Worm (Caenorhabditis elegans): Measurements from ENCODE around the gene lgc-16.
A peak's percentile ranks its signal among the peaks of the same experiment; 100 is the strongest.

lgc-16 gene

DNA sequence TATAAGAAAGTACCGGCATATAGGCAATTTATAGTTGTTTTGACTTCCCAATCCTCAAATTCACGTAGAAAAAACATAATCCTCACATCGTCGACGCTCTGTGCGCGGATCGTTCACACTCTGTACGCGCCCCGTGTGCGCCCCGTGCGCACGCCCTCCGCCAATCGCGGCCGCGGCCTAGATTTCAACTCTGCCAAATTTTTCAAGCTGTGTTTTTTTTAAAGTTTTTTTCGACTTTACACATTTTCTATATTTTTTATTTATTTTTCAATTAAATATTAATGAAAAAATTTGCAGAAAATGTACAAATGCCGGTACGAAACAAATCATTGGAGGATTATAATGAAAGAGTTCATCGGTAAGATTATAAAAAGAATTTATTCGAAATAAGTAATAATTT lies 4.7 kb downstream of the lgc-16 start, which contains the start of gene T01H10.11:
Gene T01H10.11, plus strand, starts transcription at position 301 of the 400 bp plus-strand sequence.
- TF ChIP-seq T22C8.4 (GFP tag; IDR thresholded peaks at IDR 0.05), result no peak
- TF ChIP-seq med-1 (GFP tag; optimal IDR thresholded peaks at IDR 0.05; ENCODE audit: insufficient read depth), result no peak
- TF ChIP-seq flt-1 (GFP tag; IDR thresholded peaks at IDR 0.05), result no peak
- TF ChIP-seq ztf-23 (GFP tag; IDR thresholded peaks at IDR 0.05), result no peak
- TF ChIP-seq ref-1 (GFP tag; conservative IDR thresholded peaks at IDR 0.05), result no peak
- no peak for TF ChIP-seq klf-2 (GFP tag; conservative IDR thresholded peaks at IDR 0.05)
- no peak for TF ChIP-seq ztf-29 (GFP tag; IDR thresholded peaks at IDR 0.05)
- no peak for TF ChIP-seq tab-1 (GFP tag; IDR thresholded peaks at IDR 0.05)
- TF ChIP-seq cog-1 (tag; optimal IDR thresholded peaks at IDR 0.05), result no peak

DNA sequence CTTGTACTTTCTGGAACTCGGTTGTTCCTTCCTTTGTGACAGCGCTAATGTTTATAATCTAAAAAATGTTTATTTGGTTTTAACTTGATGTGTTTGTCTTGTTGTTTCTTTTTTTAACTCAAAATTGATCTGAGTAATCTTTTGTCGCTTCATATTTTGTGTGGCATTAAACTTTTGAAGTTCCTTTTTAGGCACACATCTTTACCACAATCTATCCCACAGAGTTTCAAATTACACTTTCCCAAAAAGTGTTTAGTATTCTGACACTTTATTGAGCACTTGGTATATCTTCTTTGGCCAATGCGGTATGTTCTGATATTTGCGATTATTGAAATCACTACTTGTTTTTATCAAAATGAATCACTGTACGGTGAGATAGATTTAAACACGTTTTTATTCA lies 6.9 kb downstream of the lgc-16 start, which contains the start of gene lgc-18:
Gene lgc-18, plus strand, starts transcription at position 301 of the 400 bp plus-strand sequence.
- TF ChIP-seq tab-1 (GFP tag; IDR thresholded peaks at IDR 0.05) (no peak), T22C8.4 (GFP tag; IDR thresholded peaks at IDR 0.05) (no peak), ref-1 (GFP tag; conservative IDR thresholded peaks at IDR 0.05) (no peak), klf-2 (GFP tag; conservative IDR thresholded peaks at IDR 0.05) (no peak), flt-1 (GFP tag; IDR thresholded peaks at IDR 0.05) (no peak), med-1 (GFP tag; optimal IDR thresholded peaks at IDR 0.05; ENCODE audit: insufficient read depth) (no peak), ztf-23 (GFP tag; IDR thresholded peaks at IDR 0.05) (no peak), ztf-29 (GFP tag; IDR thresholded peaks at IDR 0.05) (no peak), cog-1 (tag; optimal IDR thresholded peaks at IDR 0.05) (no peak)

DNA sequence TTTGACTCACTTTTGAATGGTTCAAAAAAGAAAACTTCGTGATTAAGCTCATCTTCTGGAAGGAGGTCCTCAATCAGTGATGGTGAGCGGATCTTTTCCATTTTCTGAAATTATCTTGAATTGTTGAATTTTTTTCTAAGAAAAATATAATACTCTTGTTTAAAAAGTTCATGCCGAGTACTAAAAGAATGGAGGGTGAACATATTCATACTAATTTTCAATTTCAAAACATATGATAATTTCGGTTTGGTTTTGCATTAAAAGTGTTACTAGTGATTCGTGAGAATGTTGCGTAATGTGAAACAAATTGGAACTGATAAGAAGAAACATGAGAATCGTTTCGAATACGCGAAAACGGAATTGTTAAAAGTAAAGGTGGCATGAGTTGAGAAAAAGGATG lies 22.6 kb downstream of the lgc-16 start, which contains the start of gene lyst-1:
Gene lyst-1, minus strand, starts transcription at position 101 of the 400 bp plus-strand sequence.
- TF ChIP-seq ztf-29 (GFP tag; IDR thresholded peaks at IDR 0.05) (no peak), med-1 (GFP tag; optimal IDR thresholded peaks at IDR 0.05; ENCODE audit: insufficient read depth) (no peak), klf-2 (GFP tag; conservative IDR thresholded peaks at IDR 0.05) (no peak), cog-1 (tag; optimal IDR thresholded peaks at IDR 0.05) (no peak), ref-1 (GFP tag; conservative IDR thresholded peaks at IDR 0.05) (no peak)

- TF ChIP-seq ref-1 (GFP tag; conservative IDR thresholded peaks at IDR 0.05) (0 out of 2 replicates have a peak, but pooled peaks have one; percentile 26), flt-1 (GFP tag; IDR thresholded peaks at IDR 0.05) (no peak)
Observed at ce11 chrX:12142569-12142968, 24.1 kb downstream of the lgc-16 start, which contains the start of gene M153.3. Gene M153.3, plus strand, starts transcription at chrX:12142869.

DNA sequence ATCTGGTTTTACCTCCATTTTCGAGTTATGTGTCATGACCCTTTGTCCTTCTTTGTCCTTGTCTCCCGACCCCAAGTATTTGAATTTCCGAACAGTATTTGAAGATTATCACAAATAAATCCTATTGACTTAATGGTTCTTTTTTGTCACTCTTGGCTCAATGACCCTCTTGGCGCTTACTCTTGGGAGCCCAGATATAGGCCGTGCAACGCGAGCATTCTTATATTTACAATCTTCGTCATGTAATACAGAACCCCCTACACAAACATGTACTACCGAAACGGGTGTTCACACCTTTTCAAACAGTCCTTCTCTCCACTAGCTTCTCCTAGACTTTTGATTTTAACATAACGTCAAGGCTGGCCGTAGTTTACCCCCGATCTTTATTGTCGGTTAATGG lies 25.3 kb downstream of the lgc-16 start, which contains the start of gene M153.5:
Gene M153.5, plus strand, starts transcription at position 301 of the 400 bp plus-strand sequence.
- TF ChIP-seq cog-1 (tag; optimal IDR thresholded peaks at IDR 0.05) (no peak), klf-2 (GFP tag; conservative IDR thresholded peaks at IDR 0.05) (no peak), ztf-29 (GFP tag; IDR thresholded peaks at IDR 0.05) (no peak)

- no peak for TF ChIP-seq med-1 (GFP tag; optimal IDR thresholded peaks at IDR 0.05; ENCODE audit: insufficient read depth)
- TF ChIP-seq tab-1 (GFP tag; IDR thresholded peaks at IDR 0.05), result no peak
- no peak for TF ChIP-seq klf-2 (GFP tag; conservative IDR thresholded peaks at IDR 0.05)
- no peak for TF ChIP-seq ztf-23 (GFP tag; IDR thresholded peaks at IDR 0.05)
- no peak for TF ChIP-seq flt-1 (GFP tag; IDR thresholded peaks at IDR 0.05)
- no peak for TF ChIP-seq cog-1 (tag; optimal IDR thresholded peaks at IDR 0.05)
Observed at ce11 chrX:12145919-12146318, 27.5 kb downstream of the lgc-16 start.

DNA sequence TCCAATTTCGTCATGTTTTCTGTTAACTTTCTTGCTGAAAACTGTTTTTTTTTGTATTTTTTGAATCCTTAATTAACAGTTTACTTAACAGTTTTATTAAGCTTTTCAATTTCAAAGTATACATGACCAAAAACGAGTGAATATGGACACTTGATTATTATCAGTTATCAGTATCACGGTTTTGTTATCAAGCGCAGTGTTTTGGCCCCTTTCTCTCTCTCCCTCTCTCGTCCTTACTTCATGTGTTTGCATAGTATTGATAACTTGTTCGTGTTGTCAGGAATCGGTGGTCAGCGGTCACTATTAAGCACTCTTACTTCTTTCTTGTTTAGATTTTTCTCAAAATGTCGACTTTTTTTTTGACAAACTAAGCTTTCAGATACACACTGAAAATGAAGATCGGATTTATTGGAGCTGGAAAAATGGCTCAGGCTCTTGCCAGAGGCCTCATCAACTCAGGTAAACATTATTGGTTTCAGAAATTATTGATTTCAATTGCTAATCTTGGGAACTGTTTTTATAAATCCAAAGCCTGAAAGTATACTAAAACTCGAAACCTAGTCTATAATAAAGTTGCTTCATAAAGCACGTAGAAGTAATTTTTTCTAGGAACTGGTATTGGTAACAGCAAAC lies 28.1 kb downstream of the lgc-16 start, which contains the start of gene pycr-1:
Gene pycr-1, plus strand, starts transcription at position 380 of the 633 bp plus-strand sequence.
- TF ChIP-seq ref-1 (GFP tag; conservative IDR thresholded peaks at IDR 0.05) (no peak), med-1 (GFP tag; optimal IDR thresholded peaks at IDR 0.05; ENCODE audit: insufficient read depth) (no peak), klf-2 (GFP tag; conservative IDR thresholded peaks at IDR 0.05) (no peak), flt-1 (GFP tag; IDR thresholded peaks at IDR 0.05) (no peak), ztf-29 (GFP tag; IDR thresholded peaks at IDR 0.05) (no peak), tab-1 (GFP tag; IDR thresholded peaks at IDR 0.05) (no peak)

DNA sequence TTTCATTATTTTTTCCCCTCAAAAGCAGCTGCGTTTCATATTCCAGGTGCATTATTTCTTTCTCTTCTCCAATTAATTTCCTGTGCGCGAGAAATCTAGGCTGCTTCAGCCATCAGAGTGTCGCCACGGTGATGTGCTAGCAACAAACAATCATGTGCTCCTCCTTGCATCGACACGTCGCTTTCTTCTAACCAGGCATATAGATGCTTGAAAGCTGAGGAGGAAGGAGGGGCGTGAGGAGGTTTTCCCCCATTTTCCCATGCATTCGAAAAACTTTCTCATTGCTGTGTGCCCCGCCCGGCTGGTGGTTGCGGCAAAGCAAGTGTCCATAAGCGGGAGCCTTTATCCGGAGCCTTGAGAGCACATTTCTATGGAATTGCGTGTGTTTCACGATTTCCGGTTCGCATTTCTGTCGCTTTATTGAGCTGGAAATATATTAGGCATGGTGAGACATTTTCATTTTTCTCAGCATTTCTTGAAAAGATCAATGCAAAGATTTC lies 31.2 kb downstream of the lgc-16 start, which contains the start of gene znf-474:
Gene znf-474, plus strand, starts transcription at position 287 of the 500 bp plus-strand sequence.
- TF ChIP-seq cog-1 (tag; optimal IDR thresholded peaks at IDR 0.05) (no peak), flt-1 (GFP tag; IDR thresholded peaks at IDR 0.05) (no peak), ztf-29 (GFP tag; IDR thresholded peaks at IDR 0.05) (no peak), ztf-23 (GFP tag; IDR thresholded peaks at IDR 0.05) (no peak), tab-1 (GFP tag; IDR thresholded peaks at IDR 0.05) (no peak), med-1 (GFP tag; optimal IDR thresholded peaks at IDR 0.05; ENCODE audit: insufficient read depth) (no peak), ref-1 (GFP tag; conservative IDR thresholded peaks at IDR 0.05) (no peak), klf-2 (GFP tag; conservative IDR thresholded peaks at IDR 0.05) (no peak), T22C8.4 (GFP tag; IDR thresholded peaks at IDR 0.05) (no peak)

ce11 chrX:12154055-12154898 lies 35.8 kb downstream of the lgc-16 start, which contains the start of gene mfsd-11:
Gene mfsd-11, minus strand, starts transcription at chrX:12154105.
- TF ChIP-seq cog-1 (tag; optimal IDR thresholded peaks at IDR 0.05) (no peak), tab-1 (GFP tag; IDR thresholded peaks at IDR 0.05) (no peak), ztf-23 (GFP tag; IDR thresholded peaks at IDR 0.05) (no peak), ref-1 (GFP tag; conservative IDR thresholded peaks at IDR 0.05) (no peak), med-1 (GFP tag; optimal IDR thresholded peaks at IDR 0.05; ENCODE audit: insufficient read depth) (no peak), T22C8.4 (GFP tag; IDR thresholded peaks at IDR 0.05) (no peak), klf-2 (GFP tag; conservative IDR thresholded peaks at IDR 0.05) (no peak), ztf-29 (GFP tag; IDR thresholded peaks at IDR 0.05) (no peak), flt-1 (GFP tag; IDR thresholded peaks at IDR 0.05) (no peak)
